Worm (Caenorhabditis elegans): ENCODE measurements around the gene F26F12.8.

The F26F12.8 gene

ce11 chrV:5862479-5863188 is at the start of gene F26F12.8:
F26F12.8 (minus strand) TSS chrV:5862529.
- TF ChIP-seq dao-5 (tag; optimal IDR thresholded peaks at IDR 0.05) (no peak), him-1 (tag; optimal IDR thresholded peaks at IDR 0.05) (no peak), W03F9.2 (tag; optimal IDR thresholded peaks at IDR 0.05) (no peak)

ce11 chrV:5907090-5907489 is 44.8 kb upstream of the F26F12.8 start, which contains the start of gene C04E6.4:
C04E6.4 (plus strand) TSS chrV:5907390.
- no peak for TF ChIP-seq him-1 (tag; optimal IDR thresholded peaks at IDR 0.05)
- no peak for TF ChIP-seq W03F9.2 (tag; optimal IDR thresholded peaks at IDR 0.05)
- TF ChIP-seq dao-5 (tag; optimal IDR thresholded peaks at IDR 0.05), result no peak

ce11 chrV:5906252-5906651 is 43.9 kb upstream of the F26F12.8 start, which contains the start of gene srd-15:
srd-15 (minus strand) TSS chrV:5906352.
- no peak for TF ChIP-seq W03F9.2 (tag; optimal IDR thresholded peaks at IDR 0.05)
- no peak for TF ChIP-seq dao-5 (tag; optimal IDR thresholded peaks at IDR 0.05)

ce11 chrV:5901833-5902232 is 39.5 kb upstream of the F26F12.8 start, which contains the start of gene C04E6.5:
C04E6.5 (plus strand) TSS chrV:5902133.
- TF ChIP-seq dao-5 (tag; optimal IDR thresholded peaks at IDR 0.05) (no peak), him-1 (tag; optimal IDR thresholded peaks at IDR 0.05) (no peak)

ce11 chrV:5899940-5900339 is 37.6 kb upstream of the F26F12.8 start, which contains the start of gene srd-16:
srd-16 (minus strand) TSS chrV:5900040.
- TF ChIP-seq him-1 (tag; optimal IDR thresholded peaks at IDR 0.05) (no peak), W03F9.2 (tag; optimal IDR thresholded peaks at IDR 0.05) (no peak)

- TF ChIP-seq W03F9.2 (tag; optimal IDR thresholded peaks at IDR 0.05) (no peak), dao-5 (tag; optimal IDR thresholded peaks at IDR 0.05) (no peak), him-1 (tag; optimal IDR thresholded peaks at IDR 0.05) (no peak)
Observed at ce11 chrV:5895021-5895420, 32.7 kb upstream of the F26F12.8 start, which contains the start of gene grd-9. grd-9 (plus strand) TSS chrV:5895321.

- TF ChIP-seq dao-5 (tag; optimal IDR thresholded peaks at IDR 0.05) (no peak), him-1 (tag; optimal IDR thresholded peaks at IDR 0.05) (no peak), W03F9.2 (tag; optimal IDR thresholded peaks at IDR 0.05) (no peak)
Observed at ce11 chrV:5893015-5893414, 30.7 kb upstream of the F26F12.8 start, which contains the start of gene C04E6.7. C04E6.7 (plus strand) TSS chrV:5893315.

- no peak for TF ChIP-seq W03F9.2 (tag; optimal IDR thresholded peaks at IDR 0.05)
- no peak for TF ChIP-seq him-1 (tag; optimal IDR thresholded peaks at IDR 0.05)
- no peak for TF ChIP-seq dao-5 (tag; optimal IDR thresholded peaks at IDR 0.05)
Observed at ce11 chrV:5891204-5891603, 28.9 kb upstream of the F26F12.8 start.

- TF ChIP-seq dao-5 (tag; optimal IDR thresholded peaks at IDR 0.05) (no peak), him-1 (tag; optimal IDR thresholded peaks at IDR 0.05) (no peak), W03F9.2 (tag; optimal IDR thresholded peaks at IDR 0.05) (no peak)
Observed at ce11 chrV:5888820-5889219, 26.5 kb upstream of the F26F12.8 start.

- TF ChIP-seq W03F9.2 (tag; optimal IDR thresholded peaks at IDR 0.05), result no peak
- TF ChIP-seq dao-5 (tag; optimal IDR thresholded peaks at IDR 0.05), result no peak
- no peak for TF ChIP-seq him-1 (tag; optimal IDR thresholded peaks at IDR 0.05)
Observed at ce11 chrV:5883735-5884134, 21.4 kb upstream of the F26F12.8 start, which contains the start of gene C04E6.8. C04E6.8 (minus strand) TSS chrV:5883835.

ce11 chrV:5882429-5882828 is 20.1 kb upstream of the F26F12.8 start:
- TF ChIP-seq him-1 (tag; optimal IDR thresholded peaks at IDR 0.05) (no peak), dao-5 (tag; optimal IDR thresholded peaks at IDR 0.05) (no peak)

- no peak for TF ChIP-seq him-1 (tag; optimal IDR thresholded peaks at IDR 0.05)
- no peak for TF ChIP-seq W03F9.2 (tag; optimal IDR thresholded peaks at IDR 0.05)
- TF ChIP-seq dao-5 (tag; optimal IDR thresholded peaks at IDR 0.05), result no peak
Observed at ce11 chrV:5880064-5880463, 17.7 kb upstream of the F26F12.8 start, which contains the start of gene C02G6.3. C02G6.3 (plus strand) TSS chrV:5880364.

ce11 chrV:5876966-5877365 is 14.6 kb upstream of the F26F12.8 start:
- no peak for TF ChIP-seq W03F9.2 (tag; optimal IDR thresholded peaks at IDR 0.05)
- no peak for TF ChIP-seq dao-5 (tag; optimal IDR thresholded peaks at IDR 0.05)
- TF ChIP-seq him-1 (tag; optimal IDR thresholded peaks at IDR 0.05), result no peak

- TF ChIP-seq dao-5 (tag; optimal IDR thresholded peaks at IDR 0.05), result no peak
- TF ChIP-seq W03F9.2 (tag; optimal IDR thresholded peaks at IDR 0.05), result no peak
- TF ChIP-seq him-1 (tag; optimal IDR thresholded peaks at IDR 0.05), result no peak
Observed at ce11 chrV:5871759-5872158, 9.4 kb upstream of the F26F12.8 start, which contains the start of gene C02G6.2. C02G6.2 (plus strand) TSS chrV:5872059.

- TF ChIP-seq W03F9.2 (tag; optimal IDR thresholded peaks at IDR 0.05), result no peak
- TF ChIP-seq him-1 (tag; optimal IDR thresholded peaks at IDR 0.05), result no peak
- no peak for TF ChIP-seq dao-5 (tag; optimal IDR thresholded peaks at IDR 0.05)
Observed at ce11 chrV:5869227-5869626, 6.9 kb upstream of the F26F12.8 start, which contains the start of gene F26F12.4. F26F12.4 (minus strand) TSS chrV:5869327.
